Worm (Caenorhabditis elegans) whole organism, late embryonic: ENCODE results near the gene C07D8.6.

Experiments used
- ceh-34 ChIP-seq: sonication (generic microtip); optimal IDR thresholded peaks from 2 replicates; lab custom pipeline; 2016; ENCODE audit warnings: mild to moderate bottlenecking, missing genetic modification characterization, missing compliant biosample characterization
- che-1 ChIP-seq: sonication (generic microtip); optimal IDR thresholded peaks from 2 replicates; lab custom pipeline; 2016; ENCODE audit warnings: mild to moderate bottlenecking, missing genetic modification characterization, missing compliant biosample characterization
- elt-2 ChIP-seq: sonication (generic microtip); optimal IDR thresholded peaks from 2 replicates; lab custom pipeline; 2016; ENCODE audit warnings: missing genetic modification reagents, missing genetic modification characterization, missing compliant biosample characterization
- gmeb-2 ChIP-seq: sonication (generic microtip); optimal IDR thresholded peaks from 2 replicates; lab custom pipeline; 2016; ENCODE audit warnings: missing genetic modification characterization, inconsistent platforms, missing compliant biosample characterization
- nfya-1 ChIP-seq: sonication (generic microtip); optimal IDR thresholded peaks from 2 replicates; lab custom pipeline; 2017; ENCODE audit warnings: missing genetic modification characterization, mild to moderate bottlenecking, missing compliant biosample characterization, antibody characterized with exemption, moderate library complexity
- nhr-11 ChIP-seq: fragments of 150-350 bp; optimal IDR thresholded peaks from 2 replicates; lab custom pipeline; 2014; ENCODE audit warnings: missing biosample characterization, missing genetic modification characterization
- npax-4 ChIP-seq: sonication (generic microtip); optimal IDR thresholded peaks from 2 replicates; lab custom pipeline; 2016; ENCODE audit warnings: missing genetic modification characterization, missing compliant biosample characterization
- pat-9 ChIP-seq: fragments of 200-800 bp; sonication (Bioruptor generic); optimal IDR thresholded peaks from 2 replicates; lab custom pipeline; 2018; ENCODE audit warnings: mild to moderate bottlenecking, missing genetic modification characterization, moderate library complexity, missing compliant biosample characterization
- pha-4 ChIP-seq: fragments of 150-350 bp; optimal IDR thresholded peaks from 2 replicates; lab custom pipeline; 2018; ENCODE audit warnings: missing biosample characterization, missing genetic modification reagents, missing genetic modification characterization
- rnt-1 ChIP-seq: sonication (generic microtip); optimal IDR thresholded peaks from 2 replicates; lab custom pipeline; 2016; ENCODE audit warnings: missing genetic modification characterization, missing compliant biosample characterization
- tbx-7 ChIP-seq: sonication (generic microtip); optimal IDR thresholded peaks from 2 replicates; lab custom pipeline; 2016; ENCODE audit warnings: missing genotype, missing genetic modification characterization, missing compliant biosample characterization
- ttx-3 ChIP-seq: sonication (generic microtip); optimal IDR thresholded peaks from 2 replicates; lab custom pipeline; 2016; ENCODE audit warnings: missing genetic modification reagents, missing genetic modification characterization, missing compliant biosample characterization
- zip-5 ChIP-seq: sonication (generic microtip); optimal IDR thresholded peaks from 2 replicates; lab custom pipeline; 2016; ENCODE audit warnings: missing genetic modification characterization, missing compliant biosample characterization

DNA sequence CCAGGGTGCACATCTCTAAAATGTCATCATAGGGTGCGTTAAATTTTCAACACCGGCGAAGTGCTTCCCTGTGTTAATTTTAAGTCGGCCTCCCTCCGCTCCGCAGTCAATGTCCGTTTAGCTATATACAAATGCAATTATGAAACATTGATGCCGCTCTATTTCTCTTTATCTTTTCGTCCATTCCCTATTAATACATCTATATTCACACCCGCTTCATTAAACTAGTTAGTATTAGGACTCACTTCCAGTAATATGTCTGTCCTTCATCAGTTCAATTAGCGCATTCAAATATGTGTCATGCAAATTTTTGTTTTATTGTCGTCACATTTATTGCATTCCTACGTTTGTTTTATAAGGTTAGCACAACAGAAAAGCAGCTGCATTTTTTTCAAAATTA, 30.6 kb downstream of the C07D8.6 start:
- no peak for TF ChIP-seq tbx-7 (tag; lab: Kevin White, UChicago)
- no peak for TF ChIP-seq che-1
- no peak for TF ChIP-seq gmeb-2 (tag; lab: Kevin White, UChicago)
- TF ChIP-seq nhr-11 = no peak
- no peak for TF ChIP-seq pat-9
- no peak for TF ChIP-seq rnt-1 (tag; lab: Kevin White, UChicago)
- TF ChIP-seq ceh-34 (tag; lab: Kevin White, UChicago) = no peak
- no peak for TF ChIP-seq pha-4 (tag; lab: Kevin White, UChicago)
- no peak for TF ChIP-seq elt-2 (tag; lab: Kevin White, UChicago)
- TF ChIP-seq zip-5 (tag; lab: Kevin White, UChicago) = no peak
- no peak for TF ChIP-seq ttx-3 (tag; lab: Kevin White, UChicago)
- no peak for TF ChIP-seq npax-4 (tag; lab: Kevin White, UChicago)
- TF ChIP-seq nfya-1 = no peak
